Fruit fly (Drosophila melanogaster): Measurements from ENCODE around the gene GAA1.

The GAA1 gene

DNA sequence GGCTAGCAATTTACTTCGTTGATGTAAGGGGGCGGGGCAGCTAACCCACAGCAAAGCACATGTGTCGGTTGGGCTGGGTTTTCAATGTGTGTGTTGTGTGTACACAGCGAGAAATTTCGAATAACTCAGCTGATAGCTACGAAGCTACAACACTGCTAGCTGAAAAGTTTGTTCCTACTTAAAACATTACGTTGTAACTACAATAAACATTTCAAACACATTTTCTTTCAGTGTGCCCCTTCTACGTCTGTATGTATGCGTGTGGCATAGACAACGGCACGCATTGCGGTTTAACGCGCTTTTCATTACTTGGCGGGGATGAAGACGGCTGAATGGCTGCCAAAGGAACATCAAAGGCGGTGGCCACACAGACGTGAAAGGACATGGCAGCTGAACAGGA lies 25.6 kb downstream of the GAA1 start (continued):
- TF ChIP-seq pan (optimal IDR thresholded peaks at IDR 0.05) (no peak), pan (GFP tag; optimal IDR thresholded peaks at IDR 0.05 in 1 of 2, IDR thresholded peaks at IDR 0.05 in 1 of 2) (peak in 1 of 2 experiments; percentile 51), HLH54F (GFP tag; optimal IDR thresholded peaks at IDR 0.05) (no peak), NC2α (GFP tag; optimal IDR thresholded peaks at IDR 0.05) (no peak), Tbp (GFP tag; optimal IDR thresholded peaks at IDR 0.05) (no peak), CG6272 (GFP tag; IDR thresholded peaks at IDR 0.05) (no peak), inv (GFP tag; IDR thresholded peaks at IDR 0.05; ENCODE audit: partially characterized antibody) (no peak), fu2 (GFP tag; optimal IDR thresholded peaks at IDR 0.05) (no peak), az2 (GFP tag; optimal IDR thresholded peaks at IDR 0.05) (peak; percentile 6), wek (GFP tag; optimal IDR thresholded peaks at IDR 0.05) (no peak), CG17361 (GFP tag; IDR thresholded peaks at IDR 0.05) (no peak), CG16863 (GFP tag; optimal IDR thresholded peaks at IDR 0.05) (no peak), CG6683 (GFP tag; optimal IDR thresholded peaks at IDR 0.05) (no peak), zfh2 (GFP tag; optimal IDR thresholded peaks at IDR 0.05) (no peak), Hr3 (GFP tag; optimal IDR thresholded peaks at IDR 0.05) (no peak), Sry-β (GFP tag; optimal IDR thresholded peaks at IDR 0.05) (no peak), otp (GFP tag; IDR thresholded peaks at IDR 0.05) (no peak), CG9797 (GFP tag; optimal IDR thresholded peaks at IDR 0.05) (no peak), bsh (GFP tag; optimal IDR thresholded peaks at IDR 0.05) (no peak), Oaz (GFP tag; IDR thresholded peaks at IDR 0.05) (0 out of 2 replicates have a peak, but pooled peaks have one; percentile 9), emc (GFP tag; optimal IDR thresholded peaks at IDR 0.05) (no peak), gcm (GFP tag; optimal IDR thresholded peaks at IDR 0.05) (no peak), CG13296 (GFP tag; optimal IDR thresholded peaks at IDR 0.05) (no peak), CG4424 (GFP tag; optimal IDR thresholded peaks at IDR 0.05) (no peak), Hr51 (GFP tag; optimal IDR thresholded peaks at IDR 0.05) (peak in 1 of 2 experiments; percentile 32), Dad (GFP tag; optimal IDR thresholded peaks at IDR 0.05) (no peak), HLH3B (GFP tag; IDR thresholded peaks at IDR 0.05) (peak; percentile 61), Gug (GFP tag; IDR thresholded peaks at IDR 0.05) (0 out of 4 replicates have a peak, but pooled peaks have one; percentile 25), CG5953 (GFP tag; IDR thresholded peaks at IDR 0.05) (no peak), Nf-YB (GFP tag; optimal IDR thresholded peaks at IDR 0.05) (no peak), CHES-1-like (GFP tag; optimal IDR thresholded peaks at IDR 0.05) (no peak), CTCF (GFP tag; optimal IDR thresholded peaks at IDR 0.05) (no peak), CG6854 (GFP tag; optimal IDR thresholded peaks at IDR 0.05) (no peak), dati (GFP tag; IDR thresholded peaks at IDR 0.05) (no peak), CG32767 (GFP tag; IDR thresholded peaks at IDR 0.05) (no peak), vfl (GFP tag; optimal IDR thresholded peaks at IDR 0.05) (no peak), Stat92E (GFP tag; optimal IDR thresholded peaks at IDR 0.05) (no peak), CG11504 (tag; optimal IDR thresholded peaks at IDR 0.05) (peak; percentile 51), Dek (tag; optimal IDR thresholded peaks at IDR 0.05) (no peak), CG10321 (GFP tag; IDR thresholded peaks at IDR 0.05) (no peak), CG18262 (tag; optimal IDR thresholded peaks at IDR 0.05) (no peak), Side (GFP tag; optimal IDR thresholded peaks at IDR 0.05) (no peak), CG8089 (GFP tag; optimal IDR thresholded peaks at IDR 0.05) (no peak), CG31224 (GFP tag; IDR thresholded peaks at IDR 0.05) (no peak), CG1647 (GFP tag; optimal IDR thresholded peaks at IDR 0.05) (no peak), H15 (GFP tag; IDR thresholded peaks at IDR 0.05) (no peak), zen (tag; optimal IDR thresholded peaks at IDR 0.05) (no peak), CkIIα-i1 (GFP tag; IDR thresholded peaks at IDR 0.05) (no peak), CG8281 (tag; optimal IDR thresholded peaks at IDR 0.05) (no peak), nom (GFP tag; optimal IDR thresholded peaks at IDR 0.05) (no peak), CG2120 (GFP tag; optimal IDR thresholded peaks at IDR 0.05) (peak; percentile 56), CG3995 (GFP tag; optimal IDR thresholded peaks at IDR 0.05) (no peak), Optix (GFP tag; IDR thresholded peaks at IDR 0.05) (peak; percentile 34; the same call in 2 of the 3 replicates)

All from whole organism, embryonic.